Worm (Caenorhabditis elegans) whole organism, L4 larva: ENCODE results near the gene smgl-2.

Experiments used
- F10B5.3 ChIP-seq: sonication (generic microtip); optimal IDR thresholded peaks from 2 replicates; lab custom pipeline; 2016; ENCODE audit warnings: mild to moderate bottlenecking, missing genetic modification characterization, missing compliant biosample characterization
- F44E2.7 ChIP-seq: fragments of 200-800 bp; sonication (Bioruptor generic); IDR thresholded peaks from 2 replicates; pipeline ENCODE4 v2.1.2; 2022; ENCODE audit warnings: missing genetic modification characterization, missing compliant biosample characterization
- T20F7.1 ChIP-seq: fragments of 200-800 bp; sonication (Bioruptor generic); optimal IDR thresholded peaks from 2 replicates; lab custom pipeline; 2018; ENCODE audit warnings: mild to moderate bottlenecking, missing genetic modification characterization, missing compliant biosample characterization
- arid-1 ChIP-seq: fragments of 200-800 bp; sonication (Bioruptor generic); conservative IDR thresholded peaks from 2 replicates; pipeline ENCODE4 v1.3.6; 2022; ENCODE audit warnings: missing genetic modification reagents, missing genetic modification characterization, missing compliant biosample characterization
- ceh-32 ChIP-seq: sonication (generic microtip); optimal IDR thresholded peaks from 2 replicates; lab custom pipeline; 2016; ENCODE audit warnings: mild to moderate bottlenecking, missing genetic modification characterization, missing compliant biosample characterization; ENCODE audit not compliant: poor library complexity
- ceh-62 ChIP-seq: sonication (generic microtip); optimal IDR thresholded peaks from 2 replicates; lab custom pipeline; 2017; ENCODE audit warnings: missing biosample characterization, missing genetic modification characterization
- ceh-82 ChIP-seq: sonication (generic microtip); optimal IDR thresholded peaks from 2 replicates; lab custom pipeline; 2017; ENCODE audit warnings: missing biosample characterization, missing genetic modification characterization
- cey-2 ChIP-seq: sonication (generic microtip); optimal IDR thresholded peaks from 3 replicates; lab custom pipeline; 2017; ENCODE audit warnings: missing genetic modification characterization, mild to moderate bottlenecking, missing compliant biosample characterization, antibody characterized with exemption, borderline replicate concordance; ENCODE audit not compliant: insufficient read depth
- daf-16 ChIP-seq, 3 experiments: sonication (generic microtip); optimal IDR thresholded peaks; 2 replicates each; lab custom pipeline; 2016 to 2017; ENCODE audit warnings: missing genetic modification characterization in 3 of 3, missing genetic modification reagents in 3 of 3, mild to moderate bottlenecking in 2 of 3, missing compliant biosample characterization in 2 of 3, missing biosample characterization in 1 of 3, moderate library complexity in 1 of 3
- dmd-6 ChIP-seq: fragments of 200-800 bp; sonication (Bioruptor generic); IDR thresholded peaks from 2 replicates; pipeline ENCODE4 v1.3.6; 2022; ENCODE audit warnings: missing genetic modification reagents, missing genetic modification characterization, missing compliant biosample characterization
- dmd-8 ChIP-seq: fragments of 200-800 bp; sonication (Bioruptor generic); IDR thresholded peaks from 2 replicates; pipeline ENCODE4 v1.3.6; 2022; ENCODE audit warnings: missing genetic modification characterization, missing compliant biosample characterization
- dpl-1 ChIP-seq: fragments of 150-350 bp; optimal IDR thresholded peaks from 2 replicates; lab custom pipeline; 2014; ENCODE audit warnings: missing biosample characterization, missing genetic modification reagents, missing genetic modification characterization
- hlh-11 ChIP-seq: fragments of 200-800 bp; sonication (Bioruptor generic); optimal IDR thresholded peaks from 2 replicates; lab custom pipeline; 2018; ENCODE audit warnings: mild to moderate bottlenecking, missing genetic modification characterization, missing compliant biosample characterization
- hlh-30 ChIP-seq: sonication (generic microtip); optimal IDR thresholded peaks from 2 replicates; lab custom pipeline; 2017; ENCODE audit warnings: antibody characterized with exemption, mild to moderate bottlenecking, missing genetic modification characterization, missing compliant biosample characterization; ENCODE audit not compliant: insufficient read depth
- hmg-1.1 ChIP-seq: fragments of 200-800 bp; sonication (Bioruptor generic); IDR thresholded peaks from 2 replicates; pipeline ENCODE4 v1.3.6; 2022; ENCODE audit warnings: missing genetic modification reagents, missing genetic modification characterization, missing compliant biosample characterization
- jun-1 ChIP-seq: fragments of 150-350 bp; optimal IDR thresholded peaks from 2 replicates; lab custom pipeline; 2014; ENCODE audit warnings: missing biosample characterization, missing genetic modification reagents, missing genetic modification characterization
- lim-7 ChIP-seq: fragments of 200-800 bp; sonication (Bioruptor generic); IDR thresholded peaks from 2 replicates; pipeline ENCODE4 v1.3.6; 2022; ENCODE audit warnings: missing genetic modification characterization, missing compliant biosample characterization
- lin-15B ChIP-seq: fragments of 150-350 bp; sonication (generic microtip); optimal IDR thresholded peaks from 3 replicates; lab custom pipeline; 2014; ENCODE audit warnings: missing biosample characterization, missing genetic modification characterization
- lin-38 ChIP-seq: fragments of 200-800 bp; sonication (Bioruptor generic); IDR thresholded peaks from 2 replicates; pipeline ENCODE4 v1.3.6; 2022; ENCODE audit warnings: missing genetic modification reagents, missing genetic modification characterization, missing compliant biosample characterization
- lin-39 ChIP-seq: fragments of 150-350 bp; optimal IDR thresholded peaks from 2 replicates; lab custom pipeline; 2014; ENCODE audit warnings: missing biosample characterization, missing genetic modification reagents, missing genetic modification characterization
- lsy-2 ChIP-seq, 2 experiments: fragments of 150-350 bp in 1 of 2; sonication (generic microtip) in 1 of 2; optimal IDR thresholded peaks; 2 replicates each; lab custom pipeline; 2014 to 2017; ENCODE audit warnings: missing biosample characterization in 2 of 2, missing genetic modification characterization in 2 of 2
- nhr-10 ChIP-seq: fragments of 150-350 bp; optimal IDR thresholded peaks from 2 replicates; lab custom pipeline; 2014; ENCODE audit warnings: missing biosample characterization, missing genetic modification characterization
- nhr-111 ChIP-seq: fragments of 200-800 bp; sonication (Bioruptor generic); optimal IDR thresholded peaks from 2 replicates; lab custom pipeline; 2018; ENCODE audit warnings: mild to moderate bottlenecking, missing genetic modification characterization, missing compliant biosample characterization
- nhr-25 ChIP-seq: sonication (generic microtip); optimal IDR thresholded peaks from 2 replicates; lab custom pipeline; 2017; ENCODE audit warnings: missing genetic modification characterization, mild to moderate bottlenecking, missing compliant biosample characterization, antibody characterized with exemption, moderate library complexity, borderline replicate concordance; ENCODE audit not compliant: insufficient read depth
- nhr-41 ChIP-seq: fragments of 200-800 bp; sonication (Bioruptor generic); IDR thresholded peaks from 2 replicates; pipeline ENCODE4 v1.3.6; 2022; ENCODE audit warnings: missing genetic modification reagents, missing genetic modification characterization, missing compliant biosample characterization
- nhr-48 ChIP-seq: sonication (generic microtip); optimal IDR thresholded peaks from 2 replicates; lab custom pipeline; 2016; ENCODE audit warnings: mild to moderate bottlenecking, missing genetic modification characterization, missing compliant biosample characterization
- nhr-76 ChIP-seq: fragments of 150-350 bp; optimal IDR thresholded peaks from 2 replicates; lab custom pipeline; 2014; ENCODE audit warnings: missing biosample characterization, missing genetic modification characterization
- nhr-77 ChIP-seq: fragments of 150-350 bp; optimal IDR thresholded peaks from 2 replicates; lab custom pipeline; 2014; ENCODE audit warnings: missing biosample characterization, missing genetic modification characterization
- rbr-2 ChIP-seq: sonication (generic microtip); optimal IDR thresholded peaks from 2 replicates; lab custom pipeline; 2016; ENCODE audit warnings: missing genotype, missing genetic modification characterization, missing compliant biosample characterization
- set-16 ChIP-seq: fragments of 200-800 bp; sonication (Bioruptor generic); IDR thresholded peaks from 2 replicates; pipeline ENCODE4 v1.3.6; 2022; ENCODE audit warnings: missing genetic modification reagents, missing genetic modification characterization, missing compliant biosample characterization
- skn-1 ChIP-seq: fragments of 150-350 bp; optimal IDR thresholded peaks from 2 replicates; lab custom pipeline; 2014; ENCODE audit warnings: missing biosample characterization, missing genetic modification characterization
- unc-62 ChIP-seq, 3 experiments: fragments of 150-350 bp in 1 of 3; sonication (generic microtip); optimal IDR thresholded peaks in 2 of 3; peaks in 1 of 3; 1 replicate in 1 of 3; 2 replicates in 2 of 3; lab custom pipeline; 2014 to 2017; ENCODE audit warnings: missing biosample characterization in 3 of 3, missing genetic modification characterization in 3 of 3, missing genetic modification reagents in 3 of 3, missing genotype in 1 of 3
- zfp-3 ChIP-seq: fragments of 200-800 bp; sonication (Bioruptor generic); conservative IDR thresholded peaks from 2 replicates; pipeline ENCODE4 v1.3.6; 2022; ENCODE audit warnings: missing genetic modification reagents, missing genetic modification characterization, missing compliant biosample characterization
- ztf-7 ChIP-seq: fragments of 150-350 bp; optimal IDR thresholded peaks from 2 replicates; lab custom pipeline; 2014; ENCODE audit warnings: missing biosample characterization, missing genetic modification characterization

Gene smgl-2

ce11 chrIV:3742426-3742839 lies 16.5 kb downstream of the smgl-2 start (continued):
- TF ChIP-seq ztf-7 (tag; lab: Kevin White, UChicago) = peak; percentile 58
- peak; percentile 66 to 78 for TF ChIP-seq lsy-2 (tag; optimal IDR thresholded peaks at IDR 0.05; lab: Kevin White, UChicago)
- TF ChIP-seq lin-38 (GFP tag; lab: Robert Waterston, UW) = peak; percentile 56
- TF ChIP-seq hlh-30 (tag; lab: Kevin White, UChicago) = peak; percentile 95
- peak; percentile 54; the same call in 1 of the 2 replicates for TF ChIP-seq arid-1
- no peak for TF ChIP-seq nhr-41 (GFP tag; lab: Robert Waterston, UW)
- peak; percentile 44; the same call in 1 of the 2 replicates for TF ChIP-seq dmd-6 (GFP tag; lab: Robert Waterston, UW)

- TF ChIP-seq nhr-111 (GFP tag; lab: Kevin White, UChicago) = no peak
- no peak for TF ChIP-seq zfp-3 (GFP tag; lab: Robert Waterston, UW)
- no peak for TF ChIP-seq cey-2 (tag; lab: Kevin White, UChicago)
- no peak for TF ChIP-seq nhr-48
- 0 out of 2 replicates have a peak, but pooled peaks have one; percentile 17 for TF ChIP-seq set-16 (GFP tag; lab: Robert Waterston, UW)
- no peak for TF ChIP-seq lin-39 (tag; lab: Kevin White, UChicago)
- no peak for TF ChIP-seq lim-7 (GFP tag; lab: Robert Waterston, UW)
- peak in 1 of 2 experiments; percentile 55 for TF ChIP-seq unc-62 (GFP tag; optimal IDR thresholded peaks at IDR 0.05 in 1 of 2; lab: Kevin White, UChicago)
- TF ChIP-seq unc-62 (tag; optimal IDR thresholded peaks at IDR 0.05; lab: Kevin White, UChicago) = no peak
- TF ChIP-seq ceh-82 (tag; lab: Kevin White, UChicago) = no peak
- no peak for TF ChIP-seq lin-15B (tag; lab: Kevin White, UChicago)
- TF ChIP-seq ceh-62 = no peak
- peak; percentile 28; the same call in 1 of the 2 replicates for TF ChIP-seq hmg-1.1 (GFP tag; lab: Robert Waterston, UW)
- TF ChIP-seq skn-1 (tag; lab: Kevin White, UChicago) = no peak
- TF ChIP-seq dmd-8 (GFP tag; lab: Robert Waterston, UW) = no peak
- peak; percentile 31 for TF ChIP-seq hlh-11 (tag; lab: Kevin White, UChicago)
- TF ChIP-seq dpl-1 = no peak
- peak; percentile 30 for TF ChIP-seq dmd-6 (GFP tag; lab: Robert Waterston, UW)
- TF ChIP-seq F44E2.7 (GFP tag; lab: Robert Waterston, UW) = no peak
Observed at ce11 chrIV:3743748-3744147, 17.8 kb downstream of the smgl-2 start, which contains the start of gene siah-1. TSS of gene siah-1 (plus strand) at chrIV:3744048.

DNA sequence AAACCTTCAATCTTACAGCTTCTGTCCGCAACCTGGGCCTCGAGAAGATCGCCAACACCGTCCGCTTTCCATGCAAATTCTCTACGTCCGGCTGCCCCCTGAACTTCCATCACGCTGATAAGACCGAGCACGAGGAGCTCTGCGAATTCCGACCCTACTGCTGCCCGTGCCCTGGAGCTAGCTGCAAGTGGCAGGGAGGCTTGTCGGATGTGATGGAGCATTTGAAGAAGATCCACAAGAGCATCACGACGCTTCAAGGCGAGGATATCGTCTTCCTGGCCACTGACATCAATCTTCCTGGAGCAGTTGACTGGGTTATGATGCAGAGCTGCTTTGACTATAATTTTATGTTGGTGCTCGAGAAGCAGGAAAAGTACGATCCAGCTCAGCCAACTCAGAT lies 19.8 kb downstream of the smgl-2 start:
- TF ChIP-seq zfp-3 (GFP tag; lab: Robert Waterston, UW) = no peak
- TF ChIP-seq F44E2.7 (GFP tag; lab: Robert Waterston, UW) = no peak
- no peak for TF ChIP-seq nhr-10 (tag; lab: Kevin White, UChicago)
- TF ChIP-seq lin-39 (tag; lab: Kevin White, UChicago) = no peak
- no peak for TF ChIP-seq nhr-77 (tag; lab: Kevin White, UChicago)
- no peak for TF ChIP-seq jun-1
- TF ChIP-seq set-16 (GFP tag; lab: Robert Waterston, UW) = peak; percentile 72
- no peak for TF ChIP-seq nhr-25 (tag; lab: Kevin White, UChicago)
- TF ChIP-seq F10B5.3 (tag; lab: Kevin White, UChicago) = no peak
- no peak for TF ChIP-seq ceh-32 (tag; lab: Kevin White, UChicago)
- no peak for TF ChIP-seq nhr-76
- 0 out of 2 replicates have a peak, but pooled peaks have one; percentile 10 for TF ChIP-seq dmd-8 (GFP tag; lab: Robert Waterston, UW)
- no peak for TF ChIP-seq skn-1 (tag; lab: Kevin White, UChicago)
- no peak for TF ChIP-seq T20F7.1 (GFP tag; lab: Kevin White, UChicago)
- TF ChIP-seq daf-16 (GFP tag; optimal IDR thresholded peaks at IDR 0.05; lab: Kevin White, UChicago) = no peak
- TF ChIP-seq daf-16 (tag; optimal IDR thresholded peaks at IDR 0.05; lab: Kevin White, UChicago) = no peak
- no peak for TF ChIP-seq rbr-2 (tag; lab: Kevin White, UChicago)
